Worm (Caenorhabditis elegans): Measurements from ENCODE around the gene gst-9.

Gene gst-9

DNA sequence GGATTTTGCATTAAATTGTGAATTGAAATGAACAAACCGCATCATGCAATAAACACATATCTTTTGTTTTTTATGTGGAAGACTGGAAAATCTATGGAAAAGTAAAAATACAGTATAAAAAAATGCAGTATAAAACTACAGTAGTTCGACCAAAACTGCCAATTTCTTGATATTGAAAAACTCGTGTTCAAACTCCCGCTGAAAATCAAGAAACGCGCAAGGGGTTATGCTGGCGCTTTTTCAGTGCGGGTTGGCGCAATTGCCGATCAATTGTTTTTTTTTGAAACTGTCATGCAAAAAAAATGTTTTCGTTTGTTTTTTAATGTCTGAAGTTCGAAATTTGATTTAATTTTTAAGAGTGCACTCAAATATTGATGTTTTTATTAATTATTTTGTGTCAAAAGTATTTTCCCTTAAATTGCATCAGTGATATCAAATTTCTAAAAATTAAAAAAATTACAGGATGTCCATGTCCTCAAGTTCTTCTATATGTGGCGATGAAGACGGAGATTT is 39.7 kb upstream of the gst-9 start, which contains the start of gene dnj-9 (continued):
- peak; percentile 55 for TF ChIP-seq mxl-3 (GFP tag; optimal IDR thresholded peaks at IDR 0.05)
- TF ChIP-seq cey-2 (tag; optimal IDR thresholded peaks at IDR 0.05; ENCODE audit: borderline replicate concordance, insufficient read depth), result no peak
- no peak for TF ChIP-seq ceh-28 (tag; optimal IDR thresholded peaks at IDR 0.05)
- no peak for TF ChIP-seq Y105C5A.15 (GFP tag; IDR thresholded peaks at IDR 0.05)
- TF ChIP-seq ceh-32 (tag; optimal IDR thresholded peaks at IDR 0.05; ENCODE audit: poor library complexity), result peak; percentile 62
- TF ChIP-seq mdl-1 (tag; optimal IDR thresholded peaks at IDR 0.05), result peak in 1 of 2 experiments; percentile 51
- peak; percentile 45; the same call in 1 of the 2 replicates for TF ChIP-seq daf-19 (GFP tag; conservative IDR thresholded peaks at IDR 0.05)
- peak; percentile 89 for TF ChIP-seq F37D6.2 (tag; optimal IDR thresholded peaks at IDR 0.05)
- TF ChIP-seq lin-1 (GFP tag; IDR thresholded peaks at IDR 0.05), result peak; percentile 89
- no peak for TF ChIP-seq unc-39 (tag; optimal IDR thresholded peaks at IDR 0.05)
- peak; percentile 92 for TF ChIP-seq lin-38 (GFP tag; IDR thresholded peaks at IDR 0.05)
- TF ChIP-seq zip-2 (tag; optimal IDR thresholded peaks at IDR 0.05), result peak; percentile 64
- peak; percentile 52 to 72 for TF ChIP-seq hif-1 (tag; optimal IDR thresholded peaks at IDR 0.05)
- peak; percentile 89 for TF ChIP-seq F49E8.2 (tag; optimal IDR thresholded peaks at IDR 0.05; ENCODE audit: borderline replicate concordance)
- peak; percentile 91 for TF ChIP-seq saeg-2 (GFP tag; IDR thresholded peaks at IDR 0.05)
- TF ChIP-seq ztf-11 (tag; optimal IDR thresholded peaks at IDR 0.05), result no peak
- TF ChIP-seq daf-12 (tag; optimal IDR thresholded peaks at IDR 0.05), result no peak
- TF ChIP-seq lir-3 (tag; optimal IDR thresholded peaks at IDR 0.05), result peak; percentile 18
- peak; percentile 41 for TF ChIP-seq nhr-76 (tag; optimal IDR thresholded peaks at IDR 0.05)
- TF ChIP-seq zfp-2 (tag; optimal IDR thresholded peaks at IDR 0.05), result peak; percentile 65
- peak; percentile 52 for TF ChIP-seq unc-130 (GFP tag; optimal IDR thresholded peaks at IDR 0.05)
- no peak for TF ChIP-seq aly-2 (tag; optimal IDR thresholded peaks at IDR 0.05)
- no peak for TF ChIP-seq Y5F2A.4 (GFP tag; optimal IDR thresholded peaks at IDR 0.05)
- TF ChIP-seq php-3 (GFP tag; IDR thresholded peaks at IDR 0.05), result peak; percentile 80
- peak; percentile 100 for TF ChIP-seq dpl-1 (GFP tag; optimal IDR thresholded peaks at IDR 0.05)
- peak; percentile 50 for TF ChIP-seq lin-15B (tag; optimal IDR thresholded peaks at IDR 0.05)
- no peak for TF ChIP-seq nhr-41 (GFP tag; IDR thresholded peaks at IDR 0.05)
- TF ChIP-seq vab-7 (GFP tag; IDR thresholded peaks at IDR 0.05), result no peak
- TF ChIP-seq dmd-9 (GFP tag; IDR thresholded peaks at IDR 0.05), result peak; percentile 90
- TF ChIP-seq pha-4 (GFP tag; IDR thresholded peaks at IDR 0.05), result peak; percentile 89
- TF ChIP-seq pha-4 (tag; optimal IDR thresholded peaks at IDR 0.05), result peak; percentile 94
- peak; percentile 38 to 85 for TF ChIP-seq daf-16 (GFP tag; optimal IDR thresholded peaks at IDR 0.05)
- peak; percentile 79 for TF ChIP-seq daf-16 (tag; optimal IDR thresholded peaks at IDR 0.05)
- TF ChIP-seq ctbp-1 (GFP tag; IDR thresholded peaks at IDR 0.05), result peak; percentile 88
- peak; percentile 95 for TF ChIP-seq T26A8.4 (GFP tag; IDR thresholded peaks at IDR 0.05)
- TF ChIP-seq dmd-8 (GFP tag; IDR thresholded peaks at IDR 0.05), result no peak
- no peak for TF ChIP-seq pqm-1 (tag; optimal IDR thresholded peaks at IDR 0.05)
- TF ChIP-seq Y75B8A.6 (GFP tag; IDR thresholded peaks at IDR 0.05), result no peak
- TF ChIP-seq unc-62 (GFP tag; optimal IDR thresholded peaks at IDR 0.05 in 1 of 2), result peak in 1 of 2 experiments; percentile 98
- TF ChIP-seq unc-62 (tag; optimal IDR thresholded peaks at IDR 0.05), result no peak
- TF ChIP-seq zip-11 (GFP tag; IDR thresholded peaks at IDR 0.05), result no peak
- no peak for TF ChIP-seq daf-8 (GFP tag; IDR thresholded peaks at IDR 0.05)
- no peak for TF ChIP-seq set-16 (GFP tag; IDR thresholded peaks at IDR 0.05)
- peak; percentile 87 for TF ChIP-seq lin-29 (GFP tag; IDR thresholded peaks at IDR 0.05)
- TF ChIP-seq lim-7 (GFP tag; IDR thresholded peaks at IDR 0.05), result no peak
- TF ChIP-seq Y48G9A.11 (GFP tag; IDR thresholded peaks at IDR 0.05), result peak; percentile 72
- peak; percentile 84 for TF ChIP-seq nhr-11 (tag; optimal IDR thresholded peaks at IDR 0.05)
- TF ChIP-seq spr-3 (GFP tag; optimal IDR thresholded peaks at IDR 0.05), result peak; percentile 92
- TF ChIP-seq ceh-20 (GFP tag; IDR thresholded peaks at IDR 0.05), result peak; percentile 90
- TF ChIP-seq skn-1 (tag; optimal IDR thresholded peaks at IDR 0.05), result no peak
- TF ChIP-seq hmg-1.1 (GFP tag; IDR thresholded peaks at IDR 0.05), result peak; percentile 92
- no peak for TF ChIP-seq lin-39 (tag; optimal IDR thresholded peaks at IDR 0.05)

All from whole organism, L4 larva.